Worm (Caenorhabditis elegans): Measurements from ENCODE around the gene C15C8.7.

- no peak for TF ChIP-seq unc-62 (GFP tag; optimal IDR thresholded peaks at IDR 0.05)
- TF ChIP-seq elt-1 (tag; optimal IDR thresholded peaks at IDR 0.05) = no peak
- no peak for TF ChIP-seq ztf-11 (tag; optimal IDR thresholded peaks at IDR 0.05)
- TF ChIP-seq R02D3.7 (tag; optimal IDR thresholded peaks at IDR 0.05) = no peak
- no peak for TF ChIP-seq blmp-1 (tag; optimal IDR thresholded peaks at IDR 0.05; ENCODE audit: insufficient read depth)
- TF ChIP-seq alr-1 (tag; optimal IDR thresholded peaks at IDR 0.05) = no peak
- TF ChIP-seq skn-1 (tag; optimal IDR thresholded peaks at IDR 0.05) = no peak
- TF ChIP-seq lin-39 (tag; optimal IDR thresholded peaks at IDR 0.05) = no peak
- no peak for TF ChIP-seq nhr-25 (tag; optimal IDR thresholded peaks at IDR 0.05)
Observed at ce11 chrV:12784861-12785260, 40.0 kb upstream of the C15C8.7 start, which contains the start of gene sre-20.

All from whole organism, L2 larva.